Worm (Caenorhabditis elegans) whole organism, young adult: Measurements from ENCODE around the gene hmit-1.2.

Experiments
- F49E8.2 ChIP-seq: sonication (generic microtip); optimal IDR thresholded peaks from 3 replicates; lab custom pipeline; 2017; ENCODE audit warnings: missing genetic modification characterization, mild to moderate bottlenecking, missing compliant biosample characterization, antibody characterized with exemption, moderate library complexity; ENCODE audit not compliant: insufficient read depth
- Y53F4B.3 ChIP-seq: fragments of 200-800 bp; sonication (Bioruptor generic); IDR thresholded peaks from 2 replicates; pipeline ENCODE4 v1.3.6; 2022; ENCODE audit warnings: missing genetic modification reagents, missing genetic modification characterization, missing compliant biosample characterization
- ama-1 ChIP-seq, 3 experiments: fragments of 150-350 bp in 1 of 3; sonication (generic microtip) in 2 of 3; optimal IDR thresholded peaks; 2 replicates each; lab custom pipeline; 2014 to 2018; ENCODE audit warnings: missing biosample characterization in 2 of 3, missing genetic modification characterization in 2 of 3, missing genetic modification reagents in 2 of 3
- dox-1 ChIP-seq: fragments of 200-800 bp; sonication (Bioruptor generic); IDR thresholded peaks from 2 replicates; pipeline ENCODE4 v1.3.6; 2022; ENCODE audit warnings: missing genetic modification reagents, missing genetic modification characterization, missing compliant biosample characterization
- egrh-3 ChIP-seq: fragments of 200-800 bp; sonication (Bioruptor generic); IDR thresholded peaks from 2 replicates; pipeline ENCODE4 v1.3.6; 2022; ENCODE audit warnings: missing genetic modification reagents, missing genetic modification characterization, missing compliant biosample characterization
- ets-4 ChIP-seq: fragments of 200-800 bp; sonication (Bioruptor generic); optimal IDR thresholded peaks from 2 replicates; lab custom pipeline; 2018; ENCODE audit warnings: mild to moderate bottlenecking, missing genetic modification characterization, missing compliant biosample characterization
- nhr-120 ChIP-seq: fragments of 200-800 bp; sonication (Bioruptor generic); IDR thresholded peaks from 2 replicates; pipeline ENCODE4 v1.3.6; 2022; ENCODE audit warnings: missing genetic modification characterization, missing compliant biosample characterization
- sea-2 ChIP-seq: fragments of 200-800 bp; sonication (Bioruptor generic); IDR thresholded peaks from 2 replicates; pipeline ENCODE4 v1.3.6; 2022; ENCODE audit warnings: missing genetic modification characterization, missing compliant biosample characterization
- unc-62 ChIP-seq: fragments of 150-350 bp; optimal IDR thresholded peaks from 2 replicates; lab custom pipeline; 2014; ENCODE audit warnings: missing biosample characterization, missing genetic modification reagents, missing genetic modification characterization

- TF ChIP-seq F49E8.2 (tag; lab: Kevin White, UChicago) = no peak
- no peak for TF ChIP-seq unc-62 (GFP tag; lab: Kevin White, UChicago)
- no peak for TF ChIP-seq egrh-3 (GFP tag; lab: Robert Waterston, UW)
- no peak for TF ChIP-seq ets-4 (GFP tag; lab: Kevin White, UChicago)
- no peak for TF ChIP-seq Y53F4B.3 (GFP tag; lab: Robert Waterston, UW)
- TF ChIP-seq sea-2 (GFP tag; lab: Robert Waterston, UW) = no peak
- no peak for TF ChIP-seq ama-1 (optimal IDR thresholded peaks at IDR 0.05; lab: Kevin White, UChicago)
- no peak for TF ChIP-seq ama-1 (GFP tag; optimal IDR thresholded peaks at IDR 0.05; lab: Kevin White, UChicago)
- no peak for TF ChIP-seq dox-1
- no peak for TF ChIP-seq nhr-120 (GFP tag; lab: Robert Waterston, UW)
Observed at ce11 chrV:18504610-18505009, 19.9 kb upstream of the hmit-1.2 start.
